Worm (Caenorhabditis elegans): ENCODE results near the gene srg-40.

The srg-40 gene

ce11 chrV:11146958-11147779, 17.2 kb downstream of the srg-40 start, which contains the start of the genes T19C4.24 and nlp-33:
Gene T19C4.24, minus strand, starts transcription at chrV:11147008.
Gene nlp-33, plus strand, starts transcription at chrV:11147346.
- peak; percentile 61 for TF ChIP-seq nhr-43 (tag; optimal IDR thresholded peaks at IDR 0.05; ENCODE audit: poor library complexity, severe bottlenecking)
- TF ChIP-seq nfya-1 (tag; optimal IDR thresholded peaks at IDR 0.05; ENCODE audit: insufficient read depth), result peak; percentile 34
- TF ChIP-seq eor-1 (tag; optimal IDR thresholded peaks at IDR 0.05), result no peak
- no peak for TF ChIP-seq ztf-11 (tag; optimal IDR thresholded peaks at IDR 0.05)
- peak in 1 of 3 experiments; percentile 79 for TF ChIP-seq elt-3 (tag; optimal IDR thresholded peaks at IDR 0.05)
- TF ChIP-seq nhr-23 (tag; optimal IDR thresholded peaks at IDR 0.05), result peak; percentile 37
- TF ChIP-seq unc-39 (tag; optimal IDR thresholded peaks at IDR 0.05), result no peak
- no peak for TF ChIP-seq daf-12 (tag; optimal IDR thresholded peaks at IDR 0.05)
- TF ChIP-seq elt-1 (tag; optimal IDR thresholded peaks at IDR 0.05), result peak; percentile 50
- TF ChIP-seq ama-1 (optimal IDR thresholded peaks at IDR 0.05), result peak; percentile 91
- peak; percentile 66 for TF ChIP-seq nhr-25 (tag; optimal IDR thresholded peaks at IDR 0.05)
- no peak for TF ChIP-seq snpc-4 (tag; optimal IDR thresholded peaks at IDR 0.05)
- no peak for TF ChIP-seq nhr-12 (tag; optimal IDR thresholded peaks at IDR 0.05)
- no peak for TF ChIP-seq nhr-28 (tag; optimal IDR thresholded peaks at IDR 0.05)
- TF ChIP-seq R02D3.7 (tag; optimal IDR thresholded peaks at IDR 0.05), result peak; percentile 8

- TF ChIP-seq nhr-11 (tag; optimal IDR thresholded peaks at IDR 0.05) (no peak), ceh-28 (tag; optimal IDR thresholded peaks at IDR 0.05) (no peak), lin-15B (tag; optimal IDR thresholded peaks at IDR 0.05) (no peak), lin-39 (tag; optimal IDR thresholded peaks at IDR 0.05) (no peak), mml-1 (tag; optimal IDR thresholded peaks at IDR 0.05) (no peak), ama-1 (optimal IDR thresholded peaks at IDR 0.05) (no peak), ceh-16 (tag; optimal IDR thresholded peaks at IDR 0.05) (no peak), jun-1 (tag; optimal IDR thresholded peaks at IDR 0.05) (no peak)
Observed at ce11 chrV:11144694-11145093, 19.7 kb downstream of the srg-40 start, which contains the start of gene C06H2.7. Gene C06H2.7, minus strand, starts transcription at chrV:11144794.

ce11 chrV:11141179-11141578, 23.2 kb downstream of the srg-40 start, which contains the start of gene folt-1:
Gene folt-1, plus strand, starts transcription at chrV:11141479.
- TF ChIP-seq nhr-12 (tag; optimal IDR thresholded peaks at IDR 0.05), result no peak
- no peak for TF ChIP-seq fos-1 (tag; optimal IDR thresholded peaks at IDR 0.05)
- TF ChIP-seq lin-39 (tag; optimal IDR thresholded peaks at IDR 0.05), result no peak
- no peak for TF ChIP-seq nhr-23 (tag; optimal IDR thresholded peaks at IDR 0.05)
- no peak for TF ChIP-seq nfya-1 (tag; optimal IDR thresholded peaks at IDR 0.05; ENCODE audit: insufficient read depth)
- TF ChIP-seq elt-2 (tag; optimal IDR thresholded peaks at IDR 0.05), result no peak

ce11 chrV:11140326-11140725, 24.0 kb downstream of the srg-40 start:
- TF ChIP-seq pha-4 (tag; optimal IDR thresholded peaks at IDR 0.05) (peak; percentile 62), nhr-28 (tag; optimal IDR thresholded peaks at IDR 0.05) (no peak), ceh-9 (tag; optimal IDR thresholded peaks at IDR 0.05) (no peak), elt-1 (tag; optimal IDR thresholded peaks at IDR 0.05) (no peak), nhr-12 (tag; optimal IDR thresholded peaks at IDR 0.05) (no peak), fkh-10 (GFP tag; optimal IDR thresholded peaks at IDR 0.05) (no peak), zag-1 (tag; optimal IDR thresholded peaks at IDR 0.05) (no peak), ceh-16 (tag; optimal IDR thresholded peaks at IDR 0.05) (no peak), nhr-43 (tag; optimal IDR thresholded peaks at IDR 0.05; ENCODE audit: poor library complexity, severe bottlenecking) (no peak), nhr-25 (tag; optimal IDR thresholded peaks at IDR 0.05) (no peak), elt-2 (tag; optimal IDR thresholded peaks at IDR 0.05) (peak; percentile 40), unc-39 (tag; optimal IDR thresholded peaks at IDR 0.05) (no peak), aly-2 (tag; optimal IDR thresholded peaks at IDR 0.05) (no peak), hmg-11 (tag; optimal IDR thresholded peaks at IDR 0.05) (no peak), R02D3.7 (tag; optimal IDR thresholded peaks at IDR 0.05) (no peak), egl-5 (tag; optimal IDR thresholded peaks at IDR 0.05) (no peak), lsy-12 (tag; optimal IDR thresholded peaks at IDR 0.05) (no peak), eor-1 (tag; optimal IDR thresholded peaks at IDR 0.05) (no peak), nhr-11 (tag; optimal IDR thresholded peaks at IDR 0.05) (no peak), nfya-1 (tag; optimal IDR thresholded peaks at IDR 0.05; ENCODE audit: insufficient read depth) (peak; percentile 26), sea-2 (GFP tag; optimal IDR thresholded peaks at IDR 0.05) (no peak), ztf-4 (tag; optimal IDR thresholded peaks at IDR 0.05) (no peak), lin-15B (tag; optimal IDR thresholded peaks at IDR 0.05) (peak; percentile 0), fos-1 (tag; optimal IDR thresholded peaks at IDR 0.05) (no peak), mdl-1 (tag; optimal IDR thresholded peaks at IDR 0.05) (no peak), skn-1 (tag; optimal IDR thresholded peaks at IDR 0.05) (no peak), egl-27 (tag; optimal IDR thresholded peaks at IDR 0.05) (no peak), lin-39 (tag; optimal IDR thresholded peaks at IDR 0.05) (no peak), elt-3 (tag; optimal IDR thresholded peaks at IDR 0.05) (no peak), tbx-2 (tag; optimal IDR thresholded peaks at IDR 0.05) (no peak), fkh-2 (tag; optimal IDR thresholded peaks at IDR 0.05) (no peak), nhr-67 (tag; optimal IDR thresholded peaks at IDR 0.05) (no peak), ama-1 (optimal IDR thresholded peaks at IDR 0.05) (no peak), ceh-82 (tag; optimal IDR thresholded peaks at IDR 0.05) (no peak), jun-1 (tag; optimal IDR thresholded peaks at IDR 0.05) (no peak), snpc-4 (tag; optimal IDR thresholded peaks at IDR 0.05) (peak; percentile 4), ztf-11 (tag; optimal IDR thresholded peaks at IDR 0.05) (no peak), nhr-77 (tag; optimal IDR thresholded peaks at IDR 0.05) (no peak)
